Worm (Caenorhabditis elegans) whole organism, L1 larva: Measurements from ENCODE around the gene gen-1.

ENCODE experiments used
- mdl-1 ChIP-seq, 2 experiments: fragments of 150-350 bp; optimal IDR thresholded peaks; 2 replicates each; lab custom pipeline; 2014 to 2017; ENCODE audit warnings: missing biosample characterization in 2 of 2, missing genetic modification characterization in 2 of 2, inconsistent platforms in 1 of 2
- nhr-11 ChIP-seq: fragments of 150-350 bp; optimal IDR thresholded peaks from 2 replicates; lab custom pipeline; 2014; ENCODE audit warnings: missing biosample characterization, missing genetic modification characterization
- nhr-76 ChIP-seq: sonication (generic microtip); optimal IDR thresholded peaks from 2 replicates; lab custom pipeline; 2017; ENCODE audit warnings: missing biosample characterization, missing genetic modification characterization
- nhr-90 ChIP-seq: sonication (generic microtip); optimal IDR thresholded peaks from 2 replicates; lab custom pipeline; 2016; ENCODE audit warnings: mild to moderate bottlenecking, missing genetic modification characterization, missing compliant biosample characterization; ENCODE audit not compliant: poor library complexity
- tbx-2 ChIP-seq: sonication (generic microtip); optimal IDR thresholded peaks from 2 replicates; lab custom pipeline; 2016; ENCODE audit warnings: missing genetic modification characterization, missing compliant biosample characterization

DNA sequence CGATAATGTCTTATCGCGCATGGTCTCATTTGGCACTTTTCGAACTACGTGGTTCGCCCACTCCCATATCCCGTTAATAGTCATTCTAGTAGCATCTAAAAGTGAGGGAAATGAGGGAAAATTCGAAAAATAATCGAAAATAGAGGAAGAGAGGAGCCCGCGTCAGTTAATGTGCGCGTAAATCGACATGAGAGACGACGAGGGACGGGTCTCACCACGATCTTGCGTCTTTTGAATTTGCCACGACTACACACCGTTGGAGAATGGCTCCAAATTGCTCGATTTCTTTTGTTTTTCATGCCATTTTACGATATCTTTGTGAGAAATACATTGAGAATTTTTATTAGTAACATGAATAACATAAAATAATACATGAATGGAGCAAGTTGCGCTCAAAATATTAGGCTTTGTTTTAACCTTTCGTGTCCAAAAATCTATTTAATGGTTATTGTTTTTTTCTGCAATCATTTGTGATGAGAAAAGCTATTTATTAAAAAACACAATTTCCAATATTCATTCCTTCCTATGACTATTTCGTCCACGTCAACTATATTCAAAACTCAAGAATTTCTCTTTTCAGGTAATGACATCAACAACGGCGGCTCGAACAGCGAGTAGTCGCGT lies at the start of gene gen-1, which contains the start of gene stt-3:
- TF ChIP-seq nhr-76 (tag; lab: Kevin White, UChicago) (no peak), mdl-1 (tag; optimal IDR thresholded peaks at IDR 0.05; lab: Kevin White, UChicago) (no peak), nhr-90 (no peak), tbx-2 (tag; lab: Kevin White, UChicago) (no peak), nhr-11 (no peak)
